Fruit fly (Drosophila melanogaster) ovary, adult (tissue): Measurements from ENCODE around the gene Apc2.
A peak's percentile ranks its signal among the peaks of the same experiment; 100 is the strongest.

Experiments used
- CG17801 ChIP-seq: fragments of 200-800 bp; optimal IDR thresholded peaks from 2 replicates; lab custom pipeline; 2019; ENCODE audit warnings: missing biosample characterization, mild to moderate bottlenecking, missing genetic modification characterization, moderate library complexity; ENCODE audit not compliant: partially characterized antibody

Gene Apc2

dm6 chr3R:24144542-24144941, 19.2 kb upstream of the Apc2 start:
- no peak for TF ChIP-seq CG17801 (GFP tag; lab: Kevin White, UChicago)

DNA sequence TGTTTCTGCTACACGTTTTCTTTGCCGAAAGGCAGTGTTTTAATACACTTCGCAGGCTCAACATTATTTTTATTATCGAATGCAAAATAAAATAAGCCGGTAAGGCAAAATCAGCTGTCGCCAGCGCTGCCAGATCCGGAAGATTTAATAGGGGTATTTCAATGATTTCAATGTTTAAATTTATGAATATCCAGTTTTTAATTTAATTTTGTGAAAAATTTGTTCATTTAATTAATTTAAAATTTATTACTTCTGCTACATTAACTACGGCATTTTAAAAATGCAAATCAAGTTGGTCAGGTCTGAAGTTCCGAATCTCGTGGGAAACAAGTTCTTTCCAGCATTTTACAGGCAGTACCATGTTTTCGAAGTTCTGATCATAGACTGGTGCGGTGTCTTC, 14.9 kb upstream of the Apc2 start, which contains the start of gene Slimp:
Gene Slimp, minus strand, starts transcription at position 130 of the 400 bp plus-strand sequence.
- peak; percentile 42 for TF ChIP-seq CG17801 (GFP tag; lab: Kevin White, UChicago)

- TF ChIP-seq CG17801 (GFP tag; lab: Kevin White, UChicago): no peak
Measured at dm6 chr3R:24150103-24150502, 13.7 kb upstream of the Apc2 start, which contains the start of gene p38c. Gene p38c (minus strand): TSS chr3R:24150203.

DNA sequence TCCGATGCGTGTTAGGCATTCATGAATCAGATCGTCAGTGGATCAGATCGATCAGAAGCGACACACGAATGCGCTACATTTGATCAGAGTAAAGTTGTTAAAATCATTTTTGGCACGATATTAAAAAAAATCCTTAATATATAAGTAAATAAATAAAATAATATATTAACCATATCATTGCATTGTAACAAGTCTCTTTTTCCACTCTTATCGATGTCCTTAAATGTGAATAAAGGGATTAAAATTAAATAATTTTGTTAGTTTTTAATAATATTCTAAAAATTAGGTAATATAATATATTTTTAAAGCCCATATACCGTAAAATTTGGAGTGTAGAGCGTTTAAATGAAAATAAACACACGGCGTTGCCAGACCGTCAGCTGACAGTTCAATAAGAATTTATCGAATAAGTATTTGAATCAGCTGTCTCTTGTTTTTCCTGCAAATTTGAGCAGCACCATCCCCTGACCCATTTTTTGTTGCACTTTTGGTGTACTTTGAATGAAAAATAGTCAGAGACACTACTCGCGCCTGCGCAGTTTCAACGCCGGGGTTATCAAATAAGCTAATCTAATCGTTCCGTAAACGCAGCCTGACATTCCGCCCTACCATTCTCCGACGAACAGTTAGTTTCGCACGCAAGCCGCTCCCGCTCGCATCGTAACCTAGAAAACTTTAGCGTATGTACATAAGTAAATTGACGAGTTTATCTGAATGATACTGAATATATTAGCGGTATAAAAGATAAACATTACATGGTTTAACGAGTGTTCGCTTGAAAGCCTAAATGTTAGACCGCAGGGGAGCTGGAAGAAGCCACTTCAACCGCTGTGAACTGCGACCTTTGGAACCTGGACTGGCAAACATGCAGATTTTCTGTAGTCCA, 11.6 kb upstream of the Apc2 start, which contains the start of the genes p38a and CG6178:
Gene p38a, minus strand, starts transcription at position 398 of the 886 bp plus-strand sequence.
Gene CG6178, plus strand, starts transcription at position 424 of the 886 bp plus-strand sequence.
- peak; percentile 99 for TF ChIP-seq CG17801 (GFP tag; lab: Kevin White, UChicago)

DNA sequence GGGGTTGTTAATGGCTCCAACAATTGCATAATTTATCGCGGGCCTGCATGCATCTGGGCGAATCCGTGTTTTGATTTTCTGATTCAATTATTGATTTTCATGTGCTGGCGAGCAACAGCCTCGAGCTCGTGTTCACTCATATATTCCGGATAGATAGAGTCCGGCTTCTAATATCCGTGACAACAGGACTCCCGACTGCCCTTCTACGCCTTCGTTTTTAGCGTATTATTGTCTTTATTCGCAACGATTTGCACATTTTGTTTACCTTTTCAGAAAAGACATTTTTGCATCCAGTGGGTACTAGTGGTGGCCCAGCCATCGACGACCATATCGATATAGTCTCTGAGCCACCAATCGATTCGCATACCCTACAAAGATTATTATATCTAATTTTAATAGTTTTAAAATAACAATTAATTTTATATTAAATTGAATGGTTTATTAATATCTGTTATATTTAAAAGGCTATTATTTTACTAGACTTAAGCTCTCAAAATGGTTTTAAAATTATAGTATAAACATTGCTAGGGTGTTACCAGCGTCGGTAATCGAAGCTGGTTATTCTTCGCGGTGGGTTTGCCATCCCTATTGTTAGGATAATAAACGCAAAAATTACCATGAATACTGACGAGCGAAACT, 2.5 kb upstream of the Apc2 start, which contains the start of the genes Myo95E and TBC1d7:
Gene Myo95E, minus strand, starts transcription at position 326 of the 639 bp plus-strand sequence.
Gene TBC1d7, plus strand, starts transcription at position 555 of the 639 bp plus-strand sequence.
- peak; percentile 91 for TF ChIP-seq CG17801 (GFP tag; lab: Kevin White, UChicago)

DNA sequence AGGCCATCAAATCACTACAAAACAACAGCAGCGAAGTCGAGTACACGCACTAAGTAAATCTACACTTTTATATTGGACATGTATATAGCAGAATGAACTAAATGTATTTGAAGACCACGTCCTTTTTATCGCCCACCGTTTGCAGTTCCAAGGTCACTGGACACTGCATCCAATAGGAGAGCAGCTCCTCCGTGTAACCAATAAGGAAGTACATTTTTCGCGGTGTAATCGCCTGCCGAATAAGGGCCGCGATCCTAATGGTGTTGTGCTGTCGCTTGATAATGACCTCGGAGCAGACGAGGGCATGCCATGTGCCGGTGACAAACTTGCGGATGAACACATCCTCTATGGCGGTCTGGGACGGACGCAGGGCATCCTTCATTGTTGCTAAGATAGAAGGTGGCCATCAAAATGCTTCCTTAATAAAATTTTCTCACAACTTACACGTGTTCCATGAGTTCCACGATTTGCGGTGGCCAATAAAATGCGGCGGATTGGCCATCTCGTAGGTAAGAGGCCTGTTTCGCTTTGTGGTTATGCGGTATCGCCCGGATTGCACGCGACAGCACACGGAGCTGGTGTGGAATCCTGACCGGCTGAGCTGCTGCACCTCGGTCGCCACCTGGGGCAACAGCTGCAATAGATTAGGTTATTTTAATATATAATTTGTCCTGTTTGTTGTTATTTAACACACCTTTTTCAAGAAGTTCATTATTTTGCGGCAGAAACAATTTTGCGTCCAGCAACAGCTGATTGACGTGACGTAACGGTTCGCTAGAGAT, 801 bp upstream of the Apc2 start, which contains the start of gene mRpS24:
Gene mRpS24, minus strand, starts transcription at position 772 of the 782 bp plus-strand sequence.
- TF ChIP-seq CG17801 (GFP tag; lab: Kevin White, UChicago): no peak

DNA sequence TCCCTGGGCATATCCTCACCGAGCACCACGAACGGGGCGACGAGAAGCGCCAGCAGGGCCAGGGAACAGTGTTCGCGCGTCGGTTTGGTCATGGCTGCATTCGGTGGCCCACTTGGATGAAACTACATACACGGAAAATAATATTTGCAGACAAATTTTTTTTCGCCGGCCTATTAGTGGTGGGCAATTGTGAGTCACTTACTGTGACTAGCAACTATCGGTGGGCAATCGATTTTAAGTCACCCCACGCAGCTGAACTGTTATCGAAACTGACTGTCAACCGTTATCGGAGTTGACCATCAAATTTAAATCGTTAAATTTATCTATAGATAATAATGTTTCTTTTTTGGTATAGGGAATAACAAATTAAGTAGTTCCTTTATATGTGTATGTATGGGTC, 5.6 kb downstream of the Apc2 start, which contains the start of gene CG5510:
Gene CG5510, minus strand, starts transcription at position 201 of the 400 bp plus-strand sequence.
- TF ChIP-seq CG17801 (GFP tag; lab: Kevin White, UChicago): peak; percentile 60

- TF ChIP-seq CG17801 (GFP tag; lab: Kevin White, UChicago): no peak
Measured at dm6 chr3R:24172379-24172778, 8.6 kb downstream of the Apc2 start, which contains the start of gene CG13606. Gene CG13606 (plus strand): TSS chr3R:24172628.

DNA sequence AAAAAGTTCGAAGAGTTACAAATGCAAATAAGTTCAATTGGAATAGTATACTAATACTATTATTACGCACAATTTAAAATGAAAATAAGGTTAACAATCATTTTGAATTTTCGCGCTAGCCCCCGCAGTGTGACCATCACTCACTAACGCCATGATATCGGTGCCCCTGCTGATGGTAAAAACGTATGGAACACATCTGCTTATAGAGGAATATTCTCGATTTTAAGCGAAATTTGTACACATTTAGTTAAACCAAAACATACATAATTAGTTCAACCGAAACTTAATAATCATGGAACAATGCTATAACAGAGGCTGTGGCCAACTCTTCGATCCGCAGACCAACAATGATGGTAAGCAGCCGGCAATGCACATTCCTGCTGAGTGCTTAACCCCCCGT, 22.4 kb downstream of the Apc2 start, which contains the start of gene mora:
Gene mora, plus strand, starts transcription at position 172 of the 400 bp plus-strand sequence.
- no peak for TF ChIP-seq CG17801 (GFP tag; lab: Kevin White, UChicago)

DNA sequence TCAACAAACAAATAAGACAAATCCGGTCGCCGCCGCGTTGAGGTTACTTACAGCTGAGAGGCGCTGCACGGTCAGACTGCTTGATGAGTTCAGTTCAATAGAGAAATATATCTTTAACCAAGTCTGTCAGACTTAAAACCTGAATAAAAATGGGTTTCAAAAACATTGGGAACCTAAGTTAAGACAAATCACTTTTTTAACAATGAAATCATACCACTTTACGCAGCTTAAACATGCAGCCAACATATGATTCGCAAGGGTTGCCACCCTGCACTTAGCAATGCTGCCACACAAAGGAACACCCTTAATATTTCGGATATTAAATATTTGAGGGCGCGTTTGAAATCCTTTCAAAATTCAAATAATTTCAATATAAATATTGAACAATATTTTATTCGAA, 24.9 kb downstream of the Apc2 start, which contains the start of gene CG5515:
Gene CG5515, minus strand, starts transcription at position 278 of the 400 bp plus-strand sequence.
- TF ChIP-seq CG17801 (GFP tag; lab: Kevin White, UChicago): peak; percentile 92

DNA sequence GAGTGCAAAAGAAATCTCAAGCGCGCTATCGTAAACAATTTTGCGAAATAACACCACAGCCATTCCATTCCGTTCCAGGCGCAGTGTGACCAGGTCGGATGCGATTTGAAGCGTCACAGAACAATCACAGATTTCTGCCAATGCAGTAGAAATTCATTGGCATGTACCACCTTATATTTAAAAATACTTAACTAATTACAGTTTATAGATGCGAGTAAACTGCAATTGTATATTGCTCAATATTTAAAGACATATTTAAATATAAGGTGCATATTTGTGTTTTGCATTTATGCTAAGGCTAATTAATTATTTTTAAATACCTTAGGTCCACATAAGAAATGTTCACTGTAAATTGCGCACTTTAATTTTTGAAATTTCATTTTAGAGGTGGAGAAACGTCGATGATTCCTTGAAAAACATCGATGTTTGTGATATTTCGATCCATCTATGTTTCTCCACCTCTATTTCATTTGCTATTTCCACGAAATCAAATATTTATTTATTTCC, 29.7 kb downstream of the Apc2 start, which contains the start of the genes SMC6 and CG6204:
Gene SMC6, minus strand, starts transcription at position 51 of the 507 bp plus-strand sequence.
Gene CG6204, plus strand, starts transcription at position 460 of the 507 bp plus-strand sequence.
- TF ChIP-seq CG17801 (GFP tag; lab: Kevin White, UChicago): peak; percentile 93

- no peak for TF ChIP-seq CG17801 (GFP tag; lab: Kevin White, UChicago)
Measured at dm6 chr3R:24202723-24203122, 39.0 kb downstream of the Apc2 start.

- TF ChIP-seq CG17801 (GFP tag; lab: Kevin White, UChicago): no peak
Measured at dm6 chr3R:24203426-24203825, 39.7 kb downstream of the Apc2 start.
